Worm (Caenorhabditis elegans): ENCODE data around the gene F49F1.15.

- TF ChIP-seq med-1 (GFP tag; optimal IDR thresholded peaks at IDR 0.05; ENCODE audit: insufficient read depth) (no peak), ref-1 (GFP tag; conservative IDR thresholded peaks at IDR 0.05) (no peak), ztf-23 (GFP tag; IDR thresholded peaks at IDR 0.05) (no peak), T22C8.4 (GFP tag; IDR thresholded peaks at IDR 0.05) (no peak), tab-1 (GFP tag; IDR thresholded peaks at IDR 0.05) (no peak), cog-1 (tag; optimal IDR thresholded peaks at IDR 0.05) (no peak), flt-1 (GFP tag; IDR thresholded peaks at IDR 0.05) (no peak), klf-2 (GFP tag; conservative IDR thresholded peaks at IDR 0.05) (no peak), ztf-29 (GFP tag; IDR thresholded peaks at IDR 0.05) (no peak)
Observed at ce11 chrIV:4144784-4145183, 30.4 kb upstream of the F49F1.15 start, which contains the start of gene R07C12.3.

Measured in whole organism, midembryonic.